Fruit fly (Drosophila melanogaster) whole organism, embryonic: ENCODE measurements around the gene CG31800.

Experiments
- Adf1 ChIP-seq: fragments of 200-800 bp; sonication (Bioruptor generic); IDR thresholded peaks from 2 replicates; pipeline ENCODE4 v1.3.6; 2022; ENCODE audit warnings: missing biosample characterization, missing genetic modification characterization
- BtbVII ChIP-seq: fragments of 200-800 bp; sonication (Bioruptor generic); optimal IDR thresholded peaks from 3 replicates; lab custom pipeline; 2017; ENCODE audit warnings: missing biosample characterization, mild to moderate bottlenecking, missing genetic modification characterization
- CG10543 ChIP-seq: fragments of 200-800 bp; sonication (Bioruptor generic); optimal IDR thresholded peaks from 3 replicates; lab custom pipeline; 2017; ENCODE audit warnings: missing biosample characterization, mild to moderate bottlenecking, missing genetic modification characterization, moderate library complexity
- CG10979 ChIP-seq: fragments of 200-800 bp; sonication (Bioruptor generic); optimal IDR thresholded peaks from 2 replicates; lab custom pipeline; 2018; ENCODE audit warnings: missing biosample characterization, mild to moderate bottlenecking, missing genetic modification characterization, moderate library complexity
- CG1233 ChIP-seq: fragments of 200-800 bp; sonication (Bioruptor generic); optimal IDR thresholded peaks from 4 replicates; lab custom pipeline; 2018; ENCODE audit warnings: missing biosample characterization, mild to moderate bottlenecking, missing genetic modification characterization
- CG13287 ChIP-seq: fragments of 200-800 bp; sonication (Bioruptor generic); IDR thresholded peaks from 2 replicates; pipeline ENCODE4 v1.3.6; 2022; ENCODE audit warnings: missing biosample characterization, missing genetic modification characterization; ENCODE audit not compliant: partially characterized antibody
- CG13894 ChIP-seq: fragments of 200-800 bp; sonication (Bioruptor generic); optimal IDR thresholded peaks from 3 replicates; lab custom pipeline; 2018; ENCODE audit warnings: missing biosample characterization, mild to moderate bottlenecking, missing genetic modification characterization, moderate library complexity
- CG14014 ChIP-seq: fragments of 200-800 bp; sonication (Bioruptor generic); IDR thresholded peaks from 2 replicates; pipeline ENCODE4 v1.3.6; 2022; ENCODE audit warnings: missing biosample characterization, missing genetic modification characterization
- CG14710 ChIP-seq: fragments of 200-800 bp; sonication (Bioruptor generic); optimal IDR thresholded peaks from 3 replicates; lab custom pipeline; 2019; ENCODE audit warnings: missing biosample characterization, mild to moderate bottlenecking, missing genetic modification characterization, moderate library complexity
- CG17186 ChIP-seq: fragments of 200-800 bp; sonication (Bioruptor generic); optimal IDR thresholded peaks from 3 replicates; lab custom pipeline; 2017; ENCODE audit warnings: missing biosample characterization, missing genetic modification reagents, missing genetic modification characterization
- CG17359 ChIP-seq: fragments of 200-800 bp; sonication (Bioruptor generic); optimal IDR thresholded peaks from 3 replicates; lab custom pipeline; 2018; ENCODE audit warnings: missing biosample characterization, mild to moderate bottlenecking, missing genetic modification characterization, moderate library complexity
- CG17385 ChIP-seq: fragments of 200-800 bp; sonication (Bioruptor generic); optimal IDR thresholded peaks from 3 replicates; lab custom pipeline; 2018; ENCODE audit warnings: missing biosample characterization, mild to moderate bottlenecking, missing genetic modification characterization
- CG2875 ChIP-seq: fragments of 200-800 bp; sonication (Bioruptor generic); optimal IDR thresholded peaks from 2 replicates; lab custom pipeline; 2017; ENCODE audit warnings: missing biosample characterization, mild to moderate bottlenecking, missing genetic modification characterization, missing genetic modification reagents
- CG32772 ChIP-seq: fragments of 200-800 bp; sonication (Bioruptor generic); IDR thresholded peaks from 2 replicates; pipeline ENCODE4 v1.3.6; 2022; ENCODE audit warnings: missing biosample characterization, missing genetic modification characterization
- CG33213 ChIP-seq: fragments of 200-800 bp; sonication (Bioruptor generic); optimal IDR thresholded peaks from 3 replicates; lab custom pipeline; 2016; ENCODE audit warnings: missing biosample characterization, missing genetic modification characterization
- CG4360 ChIP-seq: fragments of 200-800 bp; sonication (Bioruptor generic); IDR thresholded peaks from 2 replicates; pipeline ENCODE4 v1.3.6; 2022; ENCODE audit warnings: missing biosample characterization, missing genetic modification characterization
- CG4707 ChIP-seq: fragments of 200-800 bp; sonication (Bioruptor generic); optimal IDR thresholded peaks from 2 replicates; lab custom pipeline; 2018; ENCODE audit warnings: missing biosample characterization, mild to moderate bottlenecking, missing genetic modification characterization, moderate library complexity
- CG6689 ChIP-seq: fragments of 200-800 bp; sonication (Bioruptor generic); IDR thresholded peaks from 2 replicates; pipeline ENCODE4 v1.3.6; 2022; ENCODE audit warnings: missing biosample characterization, missing genetic modification characterization
- CG6854 ChIP-seq: fragments of 200-800 bp; sonication (Bioruptor generic); optimal IDR thresholded peaks from 3 replicates; lab custom pipeline; 2017; ENCODE audit warnings: missing biosample characterization, mild to moderate bottlenecking, missing genetic modification characterization
- CG7839 ChIP-seq: fragments of 200-800 bp; sonication (Bioruptor generic); optimal IDR thresholded peaks from 3 replicates; lab custom pipeline; 2018; ENCODE audit warnings: missing biosample characterization, mild to moderate bottlenecking, missing genetic modification characterization, moderate library complexity
- Camta ChIP-seq: fragments of 200-800 bp; sonication (Bioruptor generic); optimal IDR thresholded peaks from 2 replicates; lab custom pipeline; 2016; ENCODE audit warnings: missing biosample characterization, missing genetic modification characterization
- E2f2 ChIP-seq: fragments of 200-800 bp; sonication (Bioruptor generic); IDR thresholded peaks from 2 replicates; pipeline ENCODE4 v1.3.6; 2022; ENCODE audit warnings: missing biosample characterization, missing genetic modification characterization
- Fer1 ChIP-seq: fragments of 200-800 bp; sonication (Bioruptor generic); optimal IDR thresholded peaks from 2 replicates; lab custom pipeline; 2017; ENCODE audit warnings: missing biosample characterization, mild to moderate bottlenecking, missing genetic modification characterization
- Fer2 ChIP-seq: fragments of 200-800 bp; sonication (Bioruptor generic); optimal IDR thresholded peaks from 2 replicates; lab custom pipeline; 2018; ENCODE audit warnings: missing biosample characterization, mild to moderate bottlenecking, missing genetic modification characterization, moderate library complexity
- Gsc ChIP-seq: fragments of 200-800 bp; sonication (Bioruptor generic); IDR thresholded peaks from 2 replicates; pipeline ENCODE4 v1.3.6; 2022; ENCODE audit warnings: missing biosample characterization, missing genetic modification characterization
- Gug ChIP-seq: fragments of 200-800 bp; sonication (Bioruptor generic); IDR thresholded peaks from 4 replicates; pipeline ENCODE4 v1.3.6; 2022; ENCODE audit warnings: missing biosample characterization, missing genetic modification characterization
- Hey ChIP-seq: fragments of 200-800 bp; sonication (Bioruptor generic); optimal IDR thresholded peaks from 3 replicates; lab custom pipeline; 2018; ENCODE audit warnings: missing biosample characterization, mild to moderate bottlenecking, missing genetic modification characterization
- Hmx ChIP-seq: fragments of 200-800 bp; sonication (Bioruptor generic); optimal IDR thresholded peaks from 2 replicates; lab custom pipeline; 2016; ENCODE audit warnings: missing biosample characterization, missing genetic modification characterization
- Hr51 ChIP-seq, 2 experiments: fragments of 200-800 bp; sonication (Bioruptor generic); optimal IDR thresholded peaks; 2 replicates in 1 of 2; 3 replicates in 1 of 2; lab custom pipeline; 2016 to 2018; ENCODE audit warnings: missing biosample characterization in 2 of 2, missing genetic modification characterization in 2 of 2, mild to moderate bottlenecking in 1 of 2, moderate library complexity in 1 of 2
- Med ChIP-seq: fragments of 200-800 bp; sonication (Bioruptor generic); peaks from one replicate; lab custom pipeline; 2016; ENCODE audit warnings: missing biosample characterization, missing genetic modification characterization, mild to moderate bottlenecking, inconsistent platforms, moderate library complexity
- Meics ChIP-seq: fragments of 200-800 bp; sonication (Bioruptor generic); optimal IDR thresholded peaks from 2 replicates; lab custom pipeline; 2017; ENCODE audit warnings: missing biosample characterization, mild to moderate bottlenecking, missing genetic modification characterization
- Ravus ChIP-seq: fragments of 200-800 bp; sonication (Bioruptor generic); IDR thresholded peaks from 2 replicates; pipeline ENCODE4 v1.3.6; 2022; ENCODE audit warnings: missing biosample characterization, missing genetic modification characterization
- Ssrp ChIP-seq: fragments of 200-800 bp; sonication (Bioruptor generic); optimal IDR thresholded peaks from 2 replicates; lab custom pipeline; 2018; ENCODE audit warnings: missing biosample characterization, mild to moderate bottlenecking, missing genetic modification characterization, moderate library complexity
- abd-A ChIP-seq: fragments of 200-800 bp; sonication (Bioruptor generic); optimal IDR thresholded peaks from 3 replicates; lab custom pipeline; 2019; ENCODE audit warnings: missing biosample characterization, mild to moderate bottlenecking, missing genetic modification characterization, moderate library complexity
- bowl ChIP-seq: fragments of 200-800 bp; sonication (Bioruptor generic); IDR thresholded peaks from 2 replicates; pipeline ENCODE4 v1.3.6; 2022; ENCODE audit warnings: missing biosample characterization, missing genetic modification characterization
- ci ChIP-seq: fragments of 200-800 bp; sonication (Bioruptor generic); IDR thresholded peaks from 3 replicates; pipeline ENCODE4 v1.3.6; 2022; ENCODE audit warnings: missing biosample characterization, missing genetic modification characterization
- crol ChIP-seq: fragments of 200-800 bp; sonication (Bioruptor generic); IDR thresholded peaks from 2 replicates; pipeline ENCODE4 v1.3.6; 2022; ENCODE audit warnings: missing biosample characterization, missing genetic modification characterization
- dati ChIP-seq: fragments of 200-800 bp; sonication (Bioruptor generic); IDR thresholded peaks from 2 replicates; pipeline ENCODE4 v1.3.6; 2022; ENCODE audit warnings: missing biosample characterization, missing genetic modification characterization
- dysf ChIP-seq: fragments of 200-800 bp; sonication (Bioruptor generic); IDR thresholded peaks from 3 replicates; pipeline ENCODE4 v1.3.6; 2022; ENCODE audit warnings: missing biosample characterization, missing genetic modification characterization
- fru ChIP-seq: fragments of >200 bp; optimal IDR thresholded peaks from 2 replicates; lab custom pipeline; 2017
- gro ChIP-seq: fragments of 200-800 bp; sonication (Bioruptor generic); optimal IDR thresholded peaks from 2 replicates; lab custom pipeline; 2016; ENCODE audit warnings: missing biosample characterization, missing genetic modification characterization
- gt ChIP-seq: fragments of 200-800 bp; sonication (Bioruptor generic); IDR thresholded peaks from 2 replicates; pipeline ENCODE4 v1.3.6; 2022; ENCODE audit warnings: missing biosample characterization, missing genetic modification characterization
- kni ChIP-seq: fragments of 200-800 bp; sonication (Bioruptor generic); optimal IDR thresholded peaks from 3 replicates; lab custom pipeline; 2017; ENCODE audit warnings: mild to moderate bottlenecking, missing biosample characterization, missing genetic modification reagents, missing genetic modification characterization
- pzg ChIP-seq: fragments of 200-800 bp; sonication (Bioruptor generic); optimal IDR thresholded peaks from 3 replicates; lab custom pipeline; 2018; ENCODE audit warnings: missing biosample characterization, mild to moderate bottlenecking, missing genetic modification characterization, moderate library complexity
- sqz ChIP-seq: fragments of 200-800 bp; sonication (Bioruptor generic); optimal IDR thresholded peaks from 3 replicates; lab custom pipeline; 2018; ENCODE audit warnings: missing biosample characterization, mild to moderate bottlenecking, missing genetic modification characterization
- toy ChIP-seq: fragments of 200-800 bp; sonication (Bioruptor generic); IDR thresholded peaks from 2 replicates; pipeline ENCODE4 v1.3.6; 2022; ENCODE audit warnings: missing biosample characterization, missing genetic modification characterization
- tup ChIP-seq: fragments of 200-800 bp; sonication (Bioruptor generic); optimal IDR thresholded peaks from 2 replicates; lab custom pipeline; 2016; ENCODE audit warnings: missing biosample characterization, mild to moderate bottlenecking, missing genetic modification characterization, moderate library complexity
- usp ChIP-seq: fragments of >200 bp; optimal IDR thresholded peaks from 2 replicates; lab custom pipeline; 2017; ENCODE audit warnings: missing biosample characterization, missing genetic modification characterization
- vfl ChIP-seq: fragments of 200-800 bp; sonication (Bioruptor generic); optimal IDR thresholded peaks from 2 replicates; lab custom pipeline; 2016; ENCODE audit warnings: missing biosample characterization, missing genetic modification characterization
- zfh1 ChIP-seq: fragments of 200-800 bp; sonication (Bioruptor generic); IDR thresholded peaks from 3 replicates; pipeline ENCODE4 v1.3.6; 2022; ENCODE audit warnings: missing biosample characterization, missing genetic modification characterization

Gene CG31800

dm6 chr2L:19021278-19022220 lies 12.8 kb downstream of the CG31800 start (continued):
- TF ChIP-seq BtbVII (GFP tag; lab: Kevin White, UChicago): peak; percentile 77
- TF ChIP-seq CG13287: no peak
- TF ChIP-seq E2f2: peak; percentile 63; the same call in 1 of the 2 replicates
- no peak for TF ChIP-seq kni (GFP tag; lab: Kevin White, UChicago)
- TF ChIP-seq pzg (GFP tag; lab: Kevin White, UChicago): no peak
- TF ChIP-seq CG7839: peak; percentile 85
- TF ChIP-seq CG1233 (GFP tag; lab: Kevin White, UChicago): peak; percentile 65
- TF ChIP-seq CG10979 (tag; lab: Kevin White, UChicago): peak; percentile 75
- peak; percentile 77 for TF ChIP-seq Ssrp (tag; lab: Kevin White, UChicago)
- peak; percentile 56 for TF ChIP-seq CG14710 (tag; lab: Kevin White, UChicago)
- peak; percentile 68 for TF ChIP-seq CG2875 (GFP tag; lab: Kevin White, UChicago)
- peak; percentile 76 for TF ChIP-seq CG14014
- peak; percentile 83 for TF ChIP-seq Meics
- no peak for TF ChIP-seq CG17186
- no peak for TF ChIP-seq fru (lab: Kevin White, UChicago)
- no peak for TF ChIP-seq Gsc (GFP tag; lab: Robert Waterston, UW)
- peak; percentile 76; the same call in 2 of the 3 replicates for TF ChIP-seq ci (GFP tag; lab: Robert Waterston, UW)
- no peak for TF ChIP-seq Ravus (GFP tag; lab: Robert Waterston, UW)
- peak; percentile 41 for TF ChIP-seq Fer2
- no peak for TF ChIP-seq toy
- peak; percentile 53; the same call in 1 of the 4 replicates for TF ChIP-seq Gug (GFP tag; lab: Robert Waterston, UW)
- peak; percentile 24 for TF ChIP-seq CG4707 (GFP tag; lab: Kevin White, UChicago)
- TF ChIP-seq bowl (GFP tag; lab: Robert Waterston, UW): no peak
- no peak for TF ChIP-seq CG33213
- TF ChIP-seq gro: no peak
- peak; percentile 83 for TF ChIP-seq CG17385 (GFP tag; lab: Kevin White, UChicago)
- TF ChIP-seq vfl (GFP tag; lab: Kevin White, UChicago): no peak
- no peak for TF ChIP-seq Hmx (GFP tag; lab: Kevin White, UChicago)
- peak; percentile 71 for TF ChIP-seq CG6689 (GFP tag; lab: Robert Waterston, UW)
- TF ChIP-seq dati (GFP tag; lab: Robert Waterston, UW): no peak
- TF ChIP-seq, all 482 proteins: peak for 300

DNA sequence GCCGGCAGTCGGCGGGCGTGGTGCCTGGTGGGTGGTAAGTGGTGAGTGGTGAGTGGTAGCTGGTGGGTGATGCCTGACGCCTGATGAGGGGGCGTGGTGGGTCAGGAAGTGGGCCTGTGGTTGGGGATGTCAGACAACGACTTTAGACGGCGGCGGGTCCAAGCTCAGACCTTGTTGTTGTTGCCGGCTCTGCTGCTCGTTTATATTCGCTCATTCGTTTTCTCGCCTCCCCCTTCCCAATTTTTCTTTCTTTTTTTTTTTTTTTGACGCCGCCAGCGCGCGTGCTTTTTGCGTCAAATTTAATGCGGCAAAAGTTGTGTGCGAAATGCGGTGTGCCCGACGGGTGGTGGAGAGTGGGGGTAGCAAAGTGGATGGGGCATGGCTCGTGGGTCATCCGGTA lies 14.7 kb downstream of the CG31800 start:
- TF ChIP-seq CG4360: 0 out of 2 replicates have a peak, but pooled peaks have one; percentile 8
- no peak for TF ChIP-seq usp
- TF ChIP-seq gt (GFP tag; lab: Robert Waterston, UW): no peak
- no peak for TF ChIP-seq bowl (GFP tag; lab: Robert Waterston, UW)
- no peak for TF ChIP-seq CG6854 (GFP tag; lab: Kevin White, UChicago)
- TF ChIP-seq Fer1 (GFP tag; lab: Kevin White, UChicago): peak; percentile 1
- TF ChIP-seq CG17359: peak; percentile 41
- peak; percentile 65 for TF ChIP-seq sqz
- TF ChIP-seq CG13894: peak; percentile 25
- peak; percentile 66; the same call in 1 of the 2 replicates for TF ChIP-seq Adf1 (GFP tag; lab: Robert Waterston, UW)
- TF ChIP-seq dysf: 0 out of 3 replicates have a peak, but pooled peaks have one; percentile 3
- TF ChIP-seq CG32772 (GFP tag; lab: Robert Waterston, UW): 0 out of 2 replicates have a peak, but pooled peaks have one; percentile 19
- peak; percentile 49 for TF ChIP-seq Med
- peak; percentile 89 for TF ChIP-seq Hey (tag; lab: Kevin White, UChicago)
- TF ChIP-seq Hr51 (GFP tag; optimal IDR thresholded peaks at IDR 0.05; lab: Kevin White, UChicago): peak in 1 of 2 experiments; percentile 51
- no peak for TF ChIP-seq tup (GFP tag; lab: Kevin White, UChicago)
- peak; percentile 38; the same call in 1 of the 2 replicates for TF ChIP-seq crol (GFP tag; lab: Robert Waterston, UW)
- no peak for TF ChIP-seq zfh1
- TF ChIP-seq CG10543 (GFP tag; lab: Kevin White, UChicago): peak; percentile 34
- no peak for TF ChIP-seq Camta (GFP tag; lab: Kevin White, UChicago)
- TF ChIP-seq abd-A (tag; lab: Kevin White, UChicago): peak; percentile 96
